Fruit fly (Drosophila melanogaster): ENCODE measurements around the gene eIF4E1.

Gene eIF4E1

DNA sequence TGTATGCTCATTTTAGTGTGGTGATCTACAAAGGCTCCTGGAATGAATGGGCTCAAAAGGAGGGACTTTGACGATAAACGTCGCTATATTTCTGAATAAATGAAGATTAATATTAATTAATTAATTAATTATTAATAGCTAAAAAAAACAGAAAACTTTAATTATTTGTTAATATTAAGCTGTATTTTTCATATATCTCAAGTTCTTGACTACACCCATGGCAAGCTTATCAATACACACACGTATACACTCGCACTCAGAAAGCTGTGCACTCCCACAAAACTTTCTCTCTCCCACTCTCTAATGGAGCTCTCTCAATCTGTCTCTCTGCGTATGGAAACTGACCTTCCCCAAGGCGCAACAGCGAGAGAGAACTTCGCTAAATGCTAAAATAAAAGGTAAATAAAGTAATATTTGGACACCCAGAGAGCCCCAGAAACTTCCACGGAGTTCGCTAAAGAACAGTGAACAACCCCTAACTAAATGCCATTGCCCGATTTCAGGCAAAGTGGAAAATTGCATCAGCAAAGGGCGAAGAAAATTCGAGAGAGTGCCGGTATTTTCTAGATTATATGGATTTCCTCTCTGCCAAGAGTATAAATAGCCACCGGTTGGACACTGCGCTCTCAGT, 28.8 kb downstream of the eIF4E1 start (continued):
- TF ChIP-seq caup (GFP tag; optimal IDR thresholded peaks at IDR 0.05; ENCODE audit: severe bottlenecking) (peak; percentile 54), jumu (GFP tag; optimal IDR thresholded peaks at IDR 0.05) (no peak), chinmo (GFP tag; IDR thresholded peaks at IDR 0.05; ENCODE audit: partially characterized antibody) (peak; percentile 44; the same call in 2 of the 4 replicates), CG10274 (GFP tag; optimal IDR thresholded peaks at IDR 0.05) (no peak), nau (GFP tag; optimal IDR thresholded peaks at IDR 0.05) (peak; percentile 56), rib (GFP tag; IDR thresholded peaks at IDR 0.05) (no peak), Mad (GFP tag; optimal IDR thresholded peaks at IDR 0.05) (peak; percentile 47), Nf-YA (GFP tag; IDR thresholded peaks at IDR 0.05) (peak; percentile 28; the same call in 1 of the 2 replicates), cwo (GFP tag; optimal IDR thresholded peaks at IDR 0.05) (peak; percentile 76), chm (GFP tag; IDR thresholded peaks at IDR 0.05) (peak; percentile 57; the same call in 1 of the 2 replicates), Lim3 (GFP tag; IDR thresholded peaks at IDR 0.05) (no peak), klu (GFP tag; IDR thresholded peaks at IDR 0.05) (no peak), exex (tag; optimal IDR thresholded peaks at IDR 0.05) (no peak), her (GFP tag; optimal IDR thresholded peaks at IDR 0.05) (no peak), CG16863 (GFP tag; optimal IDR thresholded peaks at IDR 0.05) (peak; percentile 13), croc (GFP tag; conservative IDR thresholded peaks at IDR 0.05) (no peak; the same call in 2 of the 3 replicates), unc-4 (GFP tag; IDR thresholded peaks at IDR 0.05; ENCODE audit: partially characterized antibody) (peak; percentile 54), Hey (tag; optimal IDR thresholded peaks at IDR 0.05) (no peak), mld (GFP tag; IDR thresholded peaks at IDR 0.05; ENCODE audit: partially characterized antibody) (no peak), CG15479 (GFP tag; optimal IDR thresholded peaks at IDR 0.05) (peak; percentile 13), Doc3 (GFP tag; IDR thresholded peaks at IDR 0.05; ENCODE audit: partially characterized antibody) (peak; percentile 45; the same call in 2 of the 3 replicates), CG10979 (tag; optimal IDR thresholded peaks at IDR 0.05) (peak; percentile 73), CG14860 (GFP tag; IDR thresholded peaks at IDR 0.05; ENCODE audit: partially characterized antibody) (no peak), CG12104 (GFP tag; optimal IDR thresholded peaks at IDR 0.05) (no peak), pita (GFP tag; optimal IDR thresholded peaks at IDR 0.05) (no peak), Ssrp (tag; optimal IDR thresholded peaks at IDR 0.05) (peak; percentile 54), CG11398 (GFP tag; optimal IDR thresholded peaks at IDR 0.05) (no peak), Rx (GFP tag; IDR thresholded peaks at IDR 0.05) (0 out of 2 replicates have a peak, but pooled peaks have one; percentile 7), az2 (GFP tag; optimal IDR thresholded peaks at IDR 0.05) (peak; percentile 66), sisA (GFP tag; IDR thresholded peaks at IDR 0.05) (peak; percentile 72), pfk (GFP tag; optimal IDR thresholded peaks at IDR 0.05) (no peak), CG2116 (GFP tag; optimal IDR thresholded peaks at IDR 0.05) (no peak), Dip3 (GFP tag; optimal IDR thresholded peaks at IDR 0.05) (peak; percentile 34), Dbx (GFP tag; IDR thresholded peaks at IDR 0.05) (peak; percentile 67; the same call in 2 of the 3 replicates), disco-r (GFP tag; optimal IDR thresholded peaks at IDR 0.05) (no peak), pho (GFP tag; optimal IDR thresholded peaks at IDR 0.05) (no peak), tap (tag; optimal IDR thresholded peaks at IDR 0.05) (peak; percentile 59), sr (GFP tag; IDR thresholded peaks at IDR 0.05) (peak; percentile 23; the same call in 1 of the 3 replicates), Med (GFP tag) (peak; percentile 78), slbo (GFP tag; IDR thresholded peaks at IDR 0.05) (peak; percentile 69), CG4328 (GFP tag; optimal IDR thresholded peaks at IDR 0.05) (peak; percentile 61), bab2 (GFP tag; optimal IDR thresholded peaks at IDR 0.05) (peak; percentile 17), usp (GFP tag; optimal IDR thresholded peaks at IDR 0.05) (no peak), tna (GFP tag; IDR thresholded peaks at IDR 0.05; ENCODE audit: partially characterized antibody) (no peak; the same call in 1 of the 2 replicates), CG11456 (GFP tag; IDR thresholded peaks at IDR 0.05) (0 out of 3 replicates have a peak, but pooled peaks have one; percentile 66), CG32532 (GFP tag; IDR thresholded peaks at IDR 0.05) (peak; percentile 84), ara (GFP tag; IDR thresholded peaks at IDR 0.05) (peak; percentile 66; the same call in 1 of the 2 replicates), Gsc (GFP tag; IDR thresholded peaks at IDR 0.05) (no peak), CG17568 (GFP tag; optimal IDR thresholded peaks at IDR 0.05) (no peak)
